Fruit fly (Drosophila melanogaster): Measurements from ENCODE around the gene Diedel2.

- TF ChIP-seq sv (GFP tag; optimal IDR thresholded peaks at IDR 0.05) (no peak), Dfd (GFP tag; optimal IDR thresholded peaks at IDR 0.05) (no peak), fru (GFP tag; optimal IDR thresholded peaks at IDR 0.05) (no peak), Hr83 (GFP tag; optimal IDR thresholded peaks at IDR 0.05; ENCODE audit: poor library complexity, severe bottlenecking) (no peak), pan (optimal IDR thresholded peaks at IDR 0.05) (no peak), h (GFP tag; optimal IDR thresholded peaks at IDR 0.05) (no peak), GATAd (GFP tag; optimal IDR thresholded peaks at IDR 0.05) (no peak), OdsH (GFP tag; optimal IDR thresholded peaks at IDR 0.05) (no peak), N (GFP tag; optimal IDR thresholded peaks at IDR 0.05) (no peak), HLH106 (tag; optimal IDR thresholded peaks at IDR 0.05) (no peak), woc (GFP tag; optimal IDR thresholded peaks at IDR 0.05) (no peak)
These were observed 32.3 kb upstream of the Diedel2 start for dm6 chr3R:29576009-29576408.

All from whole organism, wandering third instar larva.